Worm (Caenorhabditis elegans) whole organism, L2 larva: Measurements from ENCODE around the gene hgrs-1.

Experiments
- ama-1 ChIP-seq: fragments of 150-350 bp; optimal IDR thresholded peaks from 2 replicates; lab custom pipeline; 2018; ENCODE audit warnings: inconsistent platforms
- fos-1 ChIP-seq: fragments of 150-350 bp; optimal IDR thresholded peaks from 2 replicates; lab custom pipeline; 2014; ENCODE audit warnings: missing biosample characterization, missing genetic modification characterization
- lin-11 ChIP-seq: fragments of 150-350 bp; sonication (generic microtip); optimal IDR thresholded peaks from 2 replicates; lab custom pipeline; 2014; ENCODE audit warnings: missing biosample characterization, missing genetic modification characterization, inconsistent platforms, mixed read lengths
- nhr-6 ChIP-seq: fragments of 150-350 bp; optimal IDR thresholded peaks from 2 replicates; lab custom pipeline; 2014; ENCODE audit warnings: missing biosample characterization, missing genetic modification characterization
- skn-1 ChIP-seq: sonication (generic microtip); optimal IDR thresholded peaks from 2 replicates; lab custom pipeline; 2017; ENCODE audit warnings: missing biosample characterization, missing genetic modification characterization
- zag-1 ChIP-seq: fragments of 150-350 bp; optimal IDR thresholded peaks from 2 replicates; lab custom pipeline; 2014; ENCODE audit warnings: missing biosample characterization, missing genetic modification characterization

DNA sequence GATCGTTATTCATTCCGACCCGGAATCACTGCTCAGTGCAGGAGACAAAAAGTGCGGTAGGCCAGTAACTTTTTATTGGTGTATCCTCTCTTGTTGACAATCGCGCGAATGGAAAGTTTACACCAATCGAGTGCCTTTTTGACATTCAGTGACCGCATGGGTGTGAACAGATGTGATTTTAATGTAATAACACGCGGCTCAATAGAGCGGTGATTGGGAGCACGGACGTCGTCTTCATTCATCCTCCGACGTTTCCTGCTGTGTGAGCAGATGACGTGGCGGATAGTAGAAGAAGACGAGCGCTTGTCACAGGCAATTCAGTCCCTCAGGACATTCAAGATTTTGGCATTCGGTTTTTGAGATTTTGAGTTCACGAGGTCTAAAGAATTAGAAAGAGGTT is 23.3 kb downstream of the hgrs-1 start:
- TF ChIP-seq zag-1 (tag; lab: Kevin White, UChicago) (no peak), ama-1 (lab: Kevin White, UChicago) (no peak), lin-11 (no peak), nhr-6 (tag; lab: Kevin White, UChicago) (no peak), fos-1 (tag; lab: Kevin White, UChicago) (no peak), skn-1 (tag; lab: Kevin White, UChicago) (no peak)
